Worm (Caenorhabditis elegans): ENCODE data around the gene C07E3.8.
A peak's percentile ranks its signal among the peaks of the same experiment; 100 is the strongest.

C07E3.8 gene

ce11 chrII:10389776-10390175, 37.7 kb downstream of the C07E3.8 start (continued):
- TF ChIP-seq nhr-10 (tag; optimal IDR thresholded peaks at IDR 0.05) (no peak), dpl-1 (GFP tag; optimal IDR thresholded peaks at IDR 0.05) (no peak), nhr-77 (tag; optimal IDR thresholded peaks at IDR 0.05) (peak; percentile 75), pqm-1 (tag; optimal IDR thresholded peaks at IDR 0.05) (peak; percentile 93), aha-1 (tag) (peak; percentile 98), sdz-12 (GFP tag; optimal IDR thresholded peaks at IDR 0.05) (no peak), madf-5 (GFP tag; IDR thresholded peaks at IDR 0.05) (no peak), fos-1 (tag; optimal IDR thresholded peaks at IDR 0.05) (no peak), zip-2 (tag; optimal IDR thresholded peaks at IDR 0.05) (peak; percentile 17), egl-27 (tag; optimal IDR thresholded peaks at IDR 0.05) (no peak), nhr-237 (tag; optimal IDR thresholded peaks at IDR 0.05) (no peak), jun-1 (tag; optimal IDR thresholded peaks at IDR 0.05) (no peak), nhr-42 (GFP tag; IDR thresholded peaks at IDR 0.05) (no peak), lin-38 (GFP tag; IDR thresholded peaks at IDR 0.05) (peak; percentile 32; the same call in 1 of the 2 replicates), ctbp-1 (GFP tag; IDR thresholded peaks at IDR 0.05) (peak; percentile 28; the same call in 1 of the 2 replicates), duxl-1 (tag; optimal IDR thresholded peaks at IDR 0.05; ENCODE audit: poor library complexity) (no peak), zag-1 (tag; optimal IDR thresholded peaks at IDR 0.05) (no peak), zfp-2 (tag; optimal IDR thresholded peaks at IDR 0.05) (no peak), mep-1 (tag; optimal IDR thresholded peaks at IDR 0.05) (peak; percentile 45), arid-1 (GFP tag; conservative IDR thresholded peaks at IDR 0.05) (0 out of 2 replicates have a peak, but pooled peaks have one; percentile 31), spr-3 (GFP tag; optimal IDR thresholded peaks at IDR 0.05) (no peak), dmd-6 (GFP tag; IDR thresholded peaks at IDR 0.05) (peak; percentile 93), nhr-6 (tag; optimal IDR thresholded peaks at IDR 0.05) (no peak), tra-1 (GFP tag; IDR thresholded peaks at IDR 0.05) (peak; percentile 87), ama-1 (optimal IDR thresholded peaks at IDR 0.05) (peak; percentile 56), mxl-2 (GFP tag; conservative IDR thresholded peaks at IDR 0.05) (peak; percentile 85), daf-19 (GFP tag; conservative IDR thresholded peaks at IDR 0.05) (no peak), ceh-44 (GFP tag; IDR thresholded peaks at IDR 0.05) (no peak), pha-4 (GFP tag; IDR thresholded peaks at IDR 0.05) (peak; percentile 24; the same call in 1 of the 2 replicates), pha-4 (tag; optimal IDR thresholded peaks at IDR 0.05) (peak; percentile 15), hlh-30 (tag; optimal IDR thresholded peaks at IDR 0.05; ENCODE audit: insufficient read depth) (peak; percentile 81), cey-2 (tag; optimal IDR thresholded peaks at IDR 0.05; ENCODE audit: borderline replicate concordance, insufficient read depth) (peak; percentile 52), gei-8 (GFP tag; optimal IDR thresholded peaks at IDR 0.05) (peak; percentile 41), F26F4.8 (GFP tag; conservative IDR thresholded peaks at IDR 0.05) (no peak), Y75B8A.6 (GFP tag; IDR thresholded peaks at IDR 0.05) (no peak)

ce11 chrII:10390250-10390821, 38.3 kb downstream of the C07E3.8 start:
- no peak for TF ChIP-seq fkh-10 (GFP tag; optimal IDR thresholded peaks at IDR 0.05)
- peak; percentile 80 for TF ChIP-seq nhr-6 (tag; optimal IDR thresholded peaks at IDR 0.05)
- no peak for TF ChIP-seq T20F7.1 (GFP tag; optimal IDR thresholded peaks at IDR 0.05)
- TF ChIP-seq ceh-44 (GFP tag; IDR thresholded peaks at IDR 0.05), result no peak
- no peak for TF ChIP-seq ctbp-1 (GFP tag; IDR thresholded peaks at IDR 0.05)
- TF ChIP-seq ztf-7 (tag; optimal IDR thresholded peaks at IDR 0.05), result no peak
- TF ChIP-seq hmg-1.1 (GFP tag; IDR thresholded peaks at IDR 0.05), result no peak
- TF ChIP-seq fos-1 (tag; optimal IDR thresholded peaks at IDR 0.05), result no peak
- no peak for TF ChIP-seq nhr-41 (GFP tag; IDR thresholded peaks at IDR 0.05)
- no peak for TF ChIP-seq attf-4 (tag; optimal IDR thresholded peaks at IDR 0.05)
- no peak for TF ChIP-seq D1046.2 (GFP tag; IDR thresholded peaks at IDR 0.05)
- TF ChIP-seq mxl-3 (GFP tag; optimal IDR thresholded peaks at IDR 0.05), result peak; percentile 93
- TF ChIP-seq set-16 (GFP tag; IDR thresholded peaks at IDR 0.05), result no peak
- 0 out of 2 replicates have a peak, but pooled peaks have one; percentile 8 for TF ChIP-seq T26A8.4 (GFP tag; IDR thresholded peaks at IDR 0.05)
- 0 out of 2 replicates have a peak, but pooled peaks have one; percentile 16 for TF ChIP-seq madf-9 (GFP tag; conservative IDR thresholded peaks at IDR 0.05)
- TF ChIP-seq ceh-28 (tag; optimal IDR thresholded peaks at IDR 0.05), result no peak
- TF ChIP-seq F10B5.3 (tag; optimal IDR thresholded peaks at IDR 0.05), result no peak
- TF ChIP-seq lin-38 (GFP tag; IDR thresholded peaks at IDR 0.05), result no peak
- no peak for TF ChIP-seq tag-97 (GFP tag; IDR thresholded peaks at IDR 0.05)
- TF ChIP-seq nhr-111 (GFP tag; optimal IDR thresholded peaks at IDR 0.05), result no peak
- peak in 1 of 2 experiments; percentile 58 for TF ChIP-seq lsy-2 (tag; optimal IDR thresholded peaks at IDR 0.05)
- TF ChIP-seq pqm-1 (tag; optimal IDR thresholded peaks at IDR 0.05), result peak; percentile 34
- peak; percentile 54 for TF ChIP-seq lin-13 (GFP tag; optimal IDR thresholded peaks at IDR 0.05)
